Fruit fly (Drosophila melanogaster) whole organism, pupa: ENCODE measurements around the gene Use1.

Experiments used
- CG17806 ChIP-seq: fragments of 200-800 bp; sonication (Bioruptor generic); optimal IDR thresholded peaks from 2 replicates; lab custom pipeline; 2018; ENCODE audit warnings: missing biosample characterization, mild to moderate bottlenecking, missing genetic modification characterization, moderate library complexity
- Ets98B ChIP-seq: fragments of 200-800 bp; sonication (Bioruptor generic); IDR thresholded peaks from 2 replicates; pipeline ENCODE4 v1.3.6; 2022; ENCODE audit warnings: missing biosample characterization, missing genetic modification characterization
- Pif1B ChIP-seq: fragments of 200-800 bp; sonication (Bioruptor generic); optimal IDR thresholded peaks from 3 replicates; lab custom pipeline; 2016; ENCODE audit warnings: missing biosample characterization, missing genetic modification characterization
- fd96Ca ChIP-seq: fragments of 200-800 bp; sonication (Bioruptor generic); IDR thresholded peaks from 3 replicates; pipeline ENCODE4 v1.3.6; 2022; ENCODE audit warnings: missing biosample characterization, missing genetic modification characterization
- gl ChIP-seq: fragments of 200-800 bp; sonication (Bioruptor generic); optimal IDR thresholded peaks from 2 replicates; lab custom pipeline; 2018; ENCODE audit warnings: missing biosample characterization, mild to moderate bottlenecking, missing genetic modification characterization

DNA sequence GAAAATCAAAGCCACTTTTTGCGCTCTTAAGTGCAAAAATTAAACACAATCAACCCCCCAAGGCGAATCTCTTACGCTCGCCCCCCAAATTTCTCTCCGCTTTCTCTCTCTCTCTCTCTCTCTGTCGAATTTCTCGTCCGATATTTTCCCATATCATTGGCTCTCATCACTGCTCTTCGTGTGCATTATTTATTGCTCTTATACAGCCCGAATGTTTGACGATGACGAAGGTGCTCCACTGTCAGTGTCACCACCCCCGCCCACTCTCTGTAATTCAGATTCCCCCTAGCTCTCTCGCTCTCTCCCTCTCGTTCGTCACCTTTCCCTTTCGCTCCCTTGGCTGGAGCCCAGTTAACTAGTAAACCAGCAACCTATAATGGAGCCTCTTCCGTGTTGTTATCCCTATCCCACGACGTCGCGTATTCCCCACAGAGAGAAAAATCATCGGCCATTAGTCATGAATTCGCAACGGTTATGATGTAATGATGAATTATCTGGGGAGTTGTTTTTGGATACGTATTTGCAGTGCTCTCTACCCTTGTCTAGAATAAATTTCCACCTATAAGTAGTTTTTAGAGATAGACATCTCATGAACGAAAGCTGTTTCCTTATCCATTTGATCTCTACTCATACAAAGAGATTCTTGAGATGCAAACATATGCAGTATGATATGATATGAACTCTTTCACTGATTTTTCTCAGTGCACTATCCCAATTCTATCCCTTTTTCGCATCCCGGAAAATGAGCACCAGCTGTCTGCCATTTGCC, 9.1 kb downstream of the Use1 start:
- TF ChIP-seq Ets98B (no peak), CG17806 (tag; lab: Kevin White, UChicago) (no peak), Pif1B (GFP tag; lab: Kevin White, UChicago) (no peak), gl (no peak), fd96Ca (GFP tag; lab: Robert Waterston, UW) (0 out of 3 replicates have a peak, but pooled peaks have one; percentile 9)
